Worm (Caenorhabditis elegans) whole organism, L4 larva: ENCODE data around the gene F28H7.3.

Experiments used
- D1046.2 ChIP-seq: fragments of 200-800 bp; sonication (Bioruptor generic); IDR thresholded peaks from 2 replicates; pipeline ENCODE4 v1.3.6; 2022; ENCODE audit warnings: missing genetic modification characterization, missing compliant biosample characterization
- F10B5.3 ChIP-seq: sonication (generic microtip); optimal IDR thresholded peaks from 2 replicates; lab custom pipeline; 2016; ENCODE audit warnings: mild to moderate bottlenecking, missing genetic modification characterization, missing compliant biosample characterization
- F26F4.8 ChIP-seq: fragments of 200-800 bp; sonication (Bioruptor generic); conservative IDR thresholded peaks from 2 replicates; pipeline ENCODE4 v1.3.6; 2022; ENCODE audit warnings: missing genetic modification characterization, missing compliant biosample characterization
- T26A8.4 ChIP-seq: fragments of 200-800 bp; sonication (Bioruptor generic); IDR thresholded peaks from 2 replicates; pipeline ENCODE4 v1.3.6; 2022; ENCODE audit warnings: missing genetic modification characterization, missing compliant biosample characterization
- Y105C5A.15 ChIP-seq: fragments of 200-800 bp; sonication (Bioruptor generic); IDR thresholded peaks from 2 replicates; pipeline ENCODE4 v1.3.6; 2022; ENCODE audit warnings: missing genetic modification characterization, missing compliant biosample characterization
- Y48G9A.11 ChIP-seq: fragments of 200-800 bp; sonication (Bioruptor generic); IDR thresholded peaks from 2 replicates; pipeline ENCODE4 v1.3.6; 2022; ENCODE audit warnings: missing genetic modification reagents, missing genetic modification characterization, missing compliant biosample characterization
- ZK337.2 ChIP-seq: fragments of 200-800 bp; sonication (Bioruptor generic); IDR thresholded peaks from 2 replicates; pipeline ENCODE4 v1.3.6; 2022; ENCODE audit warnings: missing genetic modification reagents, missing genetic modification characterization, missing compliant biosample characterization
- ZK546.5 ChIP-seq, 2 experiments: sonication (generic microtip); optimal IDR thresholded peaks; 2 replicates each; lab custom pipeline; 2017; ENCODE audit warnings: missing biosample characterization in 2 of 2, missing genetic modification characterization in 2 of 2
- arid-1 ChIP-seq: fragments of 200-800 bp; sonication (Bioruptor generic); conservative IDR thresholded peaks from 2 replicates; pipeline ENCODE4 v1.3.6; 2022; ENCODE audit warnings: missing genetic modification reagents, missing genetic modification characterization, missing compliant biosample characterization
- ceh-28 ChIP-seq: fragments of 150-350 bp; optimal IDR thresholded peaks from 2 replicates; lab custom pipeline; 2014; ENCODE audit warnings: missing biosample characterization, missing genetic modification reagents, missing genetic modification characterization
- ces-1 ChIP-seq: fragments of 150-350 bp; sonication (generic microtip); optimal IDR thresholded peaks from 4 replicates; lab custom pipeline; 2014; ENCODE audit warnings: missing biosample characterization, missing genetic modification reagents, missing genetic modification characterization
- ctbp-1 ChIP-seq: fragments of 200-800 bp; sonication (Bioruptor generic); IDR thresholded peaks from 2 replicates; pipeline ENCODE4 v1.3.6; 2022; ENCODE audit warnings: missing genetic modification reagents, missing genetic modification characterization, missing compliant biosample characterization
- daf-8 ChIP-seq: fragments of 200-800 bp; sonication (Bioruptor generic); IDR thresholded peaks from 2 replicates; pipeline ENCODE4 v1.3.6; 2022; ENCODE audit warnings: missing genetic modification characterization, missing compliant biosample characterization
- dmd-6 ChIP-seq: fragments of 200-800 bp; sonication (Bioruptor generic); IDR thresholded peaks from 2 replicates; pipeline ENCODE4 v1.3.6; 2022; ENCODE audit warnings: missing genetic modification reagents, missing genetic modification characterization, missing compliant biosample characterization
- dmd-8 ChIP-seq: fragments of 200-800 bp; sonication (Bioruptor generic); IDR thresholded peaks from 2 replicates; pipeline ENCODE4 v1.3.6; 2022; ENCODE audit warnings: missing genetic modification characterization, missing compliant biosample characterization
- dpl-1 ChIP-seq: fragments of 150-350 bp; optimal IDR thresholded peaks from 2 replicates; lab custom pipeline; 2014; ENCODE audit warnings: missing biosample characterization, missing genetic modification reagents, missing genetic modification characterization
- duxl-1 ChIP-seq: sonication (generic microtip); optimal IDR thresholded peaks from 2 replicates; lab custom pipeline; 2016; ENCODE audit warnings: mild to moderate bottlenecking, missing genetic modification characterization, moderate library complexity, missing compliant biosample characterization; ENCODE audit not compliant: poor library complexity
- hif-1 ChIP-seq, 2 experiments: sonication (generic microtip); optimal IDR thresholded peaks; 2 replicates each; lab custom pipeline; 2016 to 2017; ENCODE audit warnings: missing compliant biosample characterization in 2 of 2, missing genetic modification characterization in 2 of 2, missing genetic modification reagents in 2 of 2, missing genotype in 2 of 2, mild to moderate bottlenecking in 1 of 2
- hlh-11 ChIP-seq: fragments of 200-800 bp; sonication (Bioruptor generic); optimal IDR thresholded peaks from 2 replicates; lab custom pipeline; 2018; ENCODE audit warnings: mild to moderate bottlenecking, missing genetic modification characterization, missing compliant biosample characterization
- hmg-1.1 ChIP-seq: fragments of 200-800 bp; sonication (Bioruptor generic); IDR thresholded peaks from 2 replicates; pipeline ENCODE4 v1.3.6; 2022; ENCODE audit warnings: missing genetic modification reagents, missing genetic modification characterization, missing compliant biosample characterization
- lin-13 ChIP-seq: fragments of 150-350 bp; optimal IDR thresholded peaks from 2 replicates; lab custom pipeline; 2014; ENCODE audit warnings: missing biosample characterization, missing genetic modification reagents, missing genetic modification characterization
- lin-15B ChIP-seq: fragments of 150-350 bp; sonication (generic microtip); optimal IDR thresholded peaks from 3 replicates; lab custom pipeline; 2014; ENCODE audit warnings: missing biosample characterization, missing genetic modification characterization
- lin-29 ChIP-seq: fragments of 200-800 bp; sonication (Bioruptor generic); IDR thresholded peaks from 2 replicates; pipeline ENCODE4 v1.3.6; 2022; ENCODE audit warnings: missing genetic modification reagents, missing genetic modification characterization, missing compliant biosample characterization
- lin-39 ChIP-seq: fragments of 150-350 bp; optimal IDR thresholded peaks from 2 replicates; lab custom pipeline; 2014; ENCODE audit warnings: missing biosample characterization, missing genetic modification reagents, missing genetic modification characterization
- mes-2 ChIP-seq: sonication (generic microtip); optimal IDR thresholded peaks from 2 replicates; lab custom pipeline; 2016; ENCODE audit warnings: missing genotype, mild to moderate bottlenecking, missing genetic modification characterization, missing compliant biosample characterization; ENCODE audit not compliant: poor library complexity, severe bottlenecking
- nhr-25 ChIP-seq: sonication (generic microtip); optimal IDR thresholded peaks from 2 replicates; lab custom pipeline; 2017; ENCODE audit warnings: missing genetic modification characterization, mild to moderate bottlenecking, missing compliant biosample characterization, antibody characterized with exemption, moderate library complexity, borderline replicate concordance; ENCODE audit not compliant: insufficient read depth
- nhr-41 ChIP-seq: fragments of 200-800 bp; sonication (Bioruptor generic); IDR thresholded peaks from 2 replicates; pipeline ENCODE4 v1.3.6; 2022; ENCODE audit warnings: missing genetic modification reagents, missing genetic modification characterization, missing compliant biosample characterization
- nhr-48 ChIP-seq: sonication (generic microtip); optimal IDR thresholded peaks from 2 replicates; lab custom pipeline; 2016; ENCODE audit warnings: mild to moderate bottlenecking, missing genetic modification characterization, missing compliant biosample characterization
- nhr-6 ChIP-seq: fragments of 150-350 bp; optimal IDR thresholded peaks from 2 replicates; lab custom pipeline; 2014; ENCODE audit warnings: missing biosample characterization, missing genetic modification characterization
- nhr-76 ChIP-seq: fragments of 150-350 bp; optimal IDR thresholded peaks from 2 replicates; lab custom pipeline; 2014; ENCODE audit warnings: missing biosample characterization, missing genetic modification characterization
- snpc-1.2 ChIP-seq: fragments of 200-800 bp; sonication (Bioruptor generic); IDR thresholded peaks from 2 replicates; pipeline ENCODE4 v1.3.6; 2022; ENCODE audit warnings: missing genetic modification reagents, missing genetic modification characterization, missing compliant biosample characterization
- spr-1 ChIP-seq: sonication (generic microtip); optimal IDR thresholded peaks from 2 replicates; lab custom pipeline; 2016; ENCODE audit warnings: mild to moderate bottlenecking, missing genetic modification characterization, missing compliant biosample characterization
- unc-62 ChIP-seq, 3 experiments: fragments of 150-350 bp in 1 of 3; sonication (generic microtip); optimal IDR thresholded peaks in 2 of 3; peaks in 1 of 3; 1 replicate in 1 of 3; 2 replicates in 2 of 3; lab custom pipeline; 2014 to 2017; ENCODE audit warnings: missing biosample characterization in 3 of 3, missing genetic modification characterization in 3 of 3, missing genetic modification reagents in 3 of 3, missing genotype in 1 of 3
- vab-7 ChIP-seq: fragments of 200-800 bp; sonication (Bioruptor generic); IDR thresholded peaks from 2 replicates; pipeline ENCODE4 v1.3.6; 2022; ENCODE audit warnings: missing genetic modification reagents, missing genetic modification characterization, missing compliant biosample characterization
- zfp-2 ChIP-seq: sonication (generic microtip); optimal IDR thresholded peaks from 2 replicates; lab custom pipeline; 2016; ENCODE audit warnings: mild to moderate bottlenecking, missing genetic modification characterization, missing compliant biosample characterization
- zip-2 ChIP-seq: fragments of 150-350 bp; optimal IDR thresholded peaks from 2 replicates; lab custom pipeline; 2014; ENCODE audit warnings: missing biosample characterization, missing genetic modification characterization

Gene F28H7.3

DNA sequence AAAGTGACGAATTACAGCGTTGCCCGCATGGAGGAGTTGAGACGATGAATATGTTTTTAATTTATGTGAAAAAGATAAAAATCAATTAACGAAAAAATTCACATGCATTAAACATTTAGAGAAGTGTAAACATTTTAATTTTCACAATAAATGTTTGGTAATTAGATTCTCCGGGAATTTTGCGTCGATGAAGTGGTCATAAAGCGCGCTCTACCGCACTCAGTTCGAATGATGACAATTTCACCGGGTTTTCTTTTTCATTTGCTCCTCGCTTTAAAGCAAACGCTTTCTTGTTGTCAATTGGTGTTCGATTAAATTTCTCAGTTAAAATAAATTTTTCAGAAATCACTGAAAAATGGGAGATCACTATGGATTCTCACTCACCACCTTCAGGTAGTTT lies 19.4 kb upstream of the F28H7.3 start, which contains the start of the genes D1054.1 and pas-2 (continued):
- TF ChIP-seq ceh-28 (tag; lab: Kevin White, UChicago) (no peak), ZK337.2 (GFP tag; lab: Robert Waterston, UW) (no peak), nhr-76 (tag; lab: Kevin White, UChicago) (no peak), zip-2 (tag; lab: Kevin White, UChicago) (no peak), nhr-41 (GFP tag; lab: Robert Waterston, UW) (no peak), T26A8.4 (GFP tag; lab: Robert Waterston, UW) (no peak), D1046.2 (GFP tag; lab: Robert Waterston, UW) (no peak), ces-1 (GFP tag; lab: Kevin White, UChicago) (peak; percentile 25), Y105C5A.15 (GFP tag; lab: Robert Waterston, UW) (no peak), arid-1 (no peak), lin-13 (GFP tag; lab: Kevin White, UChicago) (no peak), F10B5.3 (tag; lab: Kevin White, UChicago) (no peak)

DNA sequence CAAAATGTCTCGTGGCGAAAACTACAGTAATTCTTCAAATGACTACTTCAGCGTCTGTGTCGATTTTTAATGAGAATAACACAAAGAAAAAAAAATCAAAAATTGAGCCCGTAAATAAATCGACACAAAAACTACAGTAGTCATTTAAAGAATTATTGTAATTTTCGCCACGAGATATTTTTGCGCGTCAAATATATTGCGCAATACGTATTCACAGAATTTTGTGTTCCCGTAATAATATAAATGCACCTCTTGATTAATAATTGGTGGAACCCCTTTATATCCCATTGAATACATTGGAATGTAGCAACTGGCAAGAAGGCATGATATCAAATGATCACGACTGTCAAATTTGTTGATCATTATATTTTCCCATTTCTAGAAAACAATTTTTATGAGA lies 18.3 kb upstream of the F28H7.3 start:
- TF ChIP-seq arid-1 (no peak), unc-62 (GFP tag; optimal IDR thresholded peaks at IDR 0.05 in 1 of 2; lab: Kevin White, UChicago) (peak in 1 of 2 experiments; percentile 44), unc-62 (tag; optimal IDR thresholded peaks at IDR 0.05; lab: Kevin White, UChicago) (no peak)

DNA sequence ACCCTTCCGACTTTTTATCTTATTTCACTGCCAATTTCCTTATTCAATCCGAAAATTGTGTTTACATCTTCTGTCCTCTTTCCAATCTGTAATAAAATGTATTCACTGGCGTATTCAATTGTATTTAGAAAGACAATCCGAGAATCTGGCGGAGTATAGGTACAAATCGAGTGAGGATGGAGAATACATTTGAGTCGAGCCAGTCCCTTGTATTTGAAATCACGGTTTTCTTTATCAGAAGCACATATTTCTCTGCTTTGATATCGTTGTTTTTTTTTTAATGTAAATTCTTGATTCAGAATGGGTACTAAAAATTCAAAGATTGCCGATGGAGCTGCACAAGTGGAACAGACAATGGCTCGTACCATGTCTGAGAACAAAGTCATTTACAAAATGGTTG lies 13.5 kb upstream of the F28H7.3 start, which contains the start of gene ocr-1:
TSS of gene ocr-1 (plus strand) at position 301 of the 400 bp plus-strand sequence.
- TF ChIP-seq vab-7 (no peak), ZK546.5 (tag; optimal IDR thresholded peaks at IDR 0.05; lab: Kevin White, UChicago) (no peak), lin-15B (tag; lab: Kevin White, UChicago) (no peak), zfp-2 (tag; lab: Kevin White, UChicago) (no peak), lin-29 (GFP tag; lab: Robert Waterston, UW) (no peak), dmd-8 (no peak), spr-1 (no peak), dmd-6 (no peak), nhr-48 (no peak), lin-39 (tag; lab: Kevin White, UChicago) (no peak), mes-2 (tag; lab: Kevin White, UChicago) (no peak), nhr-6 (no peak), ZK337.2 (GFP tag; lab: Robert Waterston, UW) (no peak), dpl-1 (GFP tag; lab: Kevin White, UChicago) (no peak), duxl-1 (tag; lab: Kevin White, UChicago) (no peak), hmg-1.1 (no peak), hif-1 (tag; optimal IDR thresholded peaks at IDR 0.05; lab: Kevin White, UChicago) (no peak), nhr-76 (tag; lab: Kevin White, UChicago) (no peak), Y48G9A.11 (GFP tag; lab: Robert Waterston, UW) (no peak)
- TF ChIP-seq, all 104 proteins: peak for 0

DNA sequence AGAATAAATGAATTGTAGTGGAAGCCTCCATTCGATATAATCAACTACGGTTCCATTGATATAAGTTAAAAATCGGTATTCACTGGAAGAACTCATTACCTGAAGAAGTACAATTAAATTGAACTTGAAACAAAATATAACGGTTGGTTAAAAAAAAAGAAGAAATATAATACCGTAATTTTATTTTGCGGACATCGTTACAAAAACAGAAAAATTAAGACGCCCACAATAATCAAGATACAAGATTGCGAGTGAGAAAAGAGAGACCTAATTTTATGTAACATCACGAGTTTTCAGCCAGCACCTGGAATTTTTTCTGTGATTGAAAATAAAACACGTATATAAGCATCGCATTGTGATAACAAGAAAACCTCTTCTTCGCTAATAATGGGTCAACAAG lies 12.1 kb upstream of the F28H7.3 start, which contains the start of gene sre-6:
TSS of gene sre-6 (minus strand) at position 101 of the 400 bp plus-strand sequence.
- no peak for TF ChIP-seq dpl-1 (GFP tag; lab: Kevin White, UChicago)
- TF ChIP-seq mes-2 (tag; lab: Kevin White, UChicago): no peak
- no peak for TF ChIP-seq daf-8 (GFP tag; lab: Robert Waterston, UW)
- no peak for TF ChIP-seq hlh-11 (tag; lab: Kevin White, UChicago)
- TF ChIP-seq, all 104 proteins: peak for 0

DNA sequence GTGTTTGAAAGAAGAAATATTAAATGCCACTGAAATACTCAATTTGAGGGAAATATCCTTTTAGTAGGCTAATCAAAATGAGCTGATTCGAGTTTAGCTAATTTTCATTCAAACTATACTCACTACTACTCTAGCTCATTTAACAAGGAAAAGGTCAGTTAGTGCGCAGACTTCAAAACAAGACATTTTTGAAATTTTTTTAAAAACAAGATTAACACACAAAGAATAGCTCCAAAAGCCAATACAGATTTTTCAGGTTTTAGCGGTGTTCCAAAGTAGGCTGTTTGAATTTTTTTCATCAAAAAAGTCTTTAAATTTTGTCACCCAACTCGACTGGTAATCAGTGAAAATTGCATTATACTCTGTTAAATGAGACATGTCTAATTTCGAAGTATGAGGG lies 10.3 kb upstream of the F28H7.3 start:
- TF ChIP-seq unc-62 (GFP tag; optimal IDR thresholded peaks at IDR 0.05 in 1 of 2; lab: Kevin White, UChicago): peak in 1 of 2 experiments; percentile 94
- no peak for TF ChIP-seq unc-62 (tag; optimal IDR thresholded peaks at IDR 0.05; lab: Kevin White, UChicago)
- TF ChIP-seq ZK337.2 (GFP tag; lab: Robert Waterston, UW): no peak
- TF ChIP-seq snpc-1.2 (GFP tag; lab: Robert Waterston, UW): no peak
- no peak for TF ChIP-seq ctbp-1 (GFP tag; lab: Robert Waterston, UW)
- no peak for TF ChIP-seq F26F4.8 (GFP tag; lab: Robert Waterston, UW)
- TF ChIP-seq nhr-25 (tag; lab: Kevin White, UChicago): peak; percentile 31
- TF ChIP-seq dpl-1 (GFP tag; lab: Kevin White, UChicago): no peak
